Fruit fly (Drosophila melanogaster) whole organism, prepupa: ENCODE measurements around the gene CG42655.

Experiments
- CG10631 ChIP-seq: fragments of 200-800 bp; sonication (Bioruptor generic); optimal IDR thresholded peaks from 2 replicates; lab custom pipeline; 2016; ENCODE audit warnings: missing biosample characterization, missing genetic modification characterization
- CG31627 ChIP-seq: fragments of 200-800 bp; sonication (Bioruptor generic); optimal IDR thresholded peaks from 3 replicates; lab custom pipeline; 2016; ENCODE audit warnings: missing biosample characterization, missing genetic modification characterization
- CG8119 ChIP-seq: fragments of 200-800 bp; sonication (Bioruptor generic); IDR thresholded peaks from 3 replicates; pipeline ENCODE4 v1.3.6; 2022; ENCODE audit warnings: missing biosample characterization, missing genetic modification characterization
- Hr39 ChIP-seq: fragments of 200-800 bp; sonication (Bioruptor generic); optimal IDR thresholded peaks from 2 replicates; lab custom pipeline; 2016; ENCODE audit warnings: missing biosample characterization, missing genetic modification characterization
- cyc ChIP-seq: fragments of 200-800 bp; sonication (Bioruptor generic); optimal IDR thresholded peaks from 3 replicates; lab custom pipeline; 2016; ENCODE audit warnings: missing biosample characterization, missing genetic modification characterization
- fkh ChIP-seq: fragments of 200-800 bp; sonication (Bioruptor generic); optimal IDR thresholded peaks from 3 replicates; lab custom pipeline; 2017; ENCODE audit warnings: missing biosample characterization, mild to moderate bottlenecking, missing genetic modification characterization, moderate library complexity

DNA sequence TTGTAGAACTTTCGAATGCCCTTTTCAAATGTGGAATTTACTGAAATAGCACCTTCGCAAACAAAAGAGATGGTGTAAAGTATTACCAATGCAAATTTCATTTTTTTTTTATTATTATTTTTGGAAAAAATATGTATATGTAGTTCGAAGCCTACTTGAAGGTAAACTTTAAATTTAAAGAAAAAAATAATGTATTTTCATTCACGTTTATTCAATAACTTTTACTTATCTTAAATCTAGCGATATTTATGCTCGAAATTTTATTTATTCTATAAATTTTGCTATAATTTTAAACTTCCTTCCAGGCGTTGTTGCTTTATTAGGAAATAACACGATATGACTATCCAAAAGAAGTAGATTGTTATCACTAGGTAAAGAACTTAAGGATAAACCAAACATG is 822 bp downstream of the CG42655 start, which contains the start of gene CG33710:
- TF ChIP-seq fkh (GFP tag; lab: Kevin White, UChicago) (no peak), Hr39 (GFP tag; lab: Kevin White, UChicago) (no peak), CG8119 (GFP tag; lab: Robert Waterston, UW) (no peak), CG10631 (GFP tag; lab: Kevin White, UChicago) (no peak), CG31627 (no peak), cyc (no peak)
